Worm (Caenorhabditis elegans): Measurements from ENCODE around the gene EGAP1.1.

The EGAP1.1 gene

ce11 chrIII:5948162-5948933 is 11.3 kb upstream of the EGAP1.1 start, which contains the start of the genes F25B5.6 and F25B5.3:
F25B5.6 (minus strand) TSS chrIII:5948733.
F25B5.3 (plus strand) TSS chrIII:5948883.
- TF ChIP-seq unc-42 (tag; optimal IDR thresholded peaks at IDR 0.05) (peak; percentile 35), ceh-34 (tag; optimal IDR thresholded peaks at IDR 0.05) (no peak)

ce11 chrIII:5945865-5946264 is 8.8 kb upstream of the EGAP1.1 start, which contains the start of gene F25B5.5:
F25B5.5 (minus strand) TSS chrIII:5946124.
- no peak for TF ChIP-seq ets-4 (tag; optimal IDR thresholded peaks at IDR 0.05)
- no peak for TF ChIP-seq pqm-1 (tag; optimal IDR thresholded peaks at IDR 0.05)
- TF ChIP-seq C38D4.7 (GFP tag; optimal IDR thresholded peaks at IDR 0.05), result no peak
- no peak for TF ChIP-seq pax-1 (tag; optimal IDR thresholded peaks at IDR 0.05)
- no peak for TF ChIP-seq ceh-31 (tag; optimal IDR thresholded peaks at IDR 0.05)
- TF ChIP-seq pat-9 (tag; optimal IDR thresholded peaks at IDR 0.05), result no peak
- no peak for TF ChIP-seq ceh-22 (tag; optimal IDR thresholded peaks at IDR 0.05)
- no peak for TF ChIP-seq ceh-19 (GFP tag; optimal IDR thresholded peaks at IDR 0.05)
- TF ChIP-seq dmd-4 (tag; optimal IDR thresholded peaks at IDR 0.05; ENCODE audit: borderline replicate concordance), result no peak
- TF ChIP-seq gmeb-2 (tag; optimal IDR thresholded peaks at IDR 0.05), result no peak
- TF ChIP-seq sox-4 (tag; optimal IDR thresholded peaks at IDR 0.05), result no peak

- TF ChIP-seq ama-1 (optimal IDR thresholded peaks at IDR 0.05) (peak; percentile 86), ahr-1 (tag; optimal IDR thresholded peaks at IDR 0.05) (no peak)
Observed at ce11 chrIII:5943368-5944180, 6.6 kb upstream of the EGAP1.1 start.

DNA sequence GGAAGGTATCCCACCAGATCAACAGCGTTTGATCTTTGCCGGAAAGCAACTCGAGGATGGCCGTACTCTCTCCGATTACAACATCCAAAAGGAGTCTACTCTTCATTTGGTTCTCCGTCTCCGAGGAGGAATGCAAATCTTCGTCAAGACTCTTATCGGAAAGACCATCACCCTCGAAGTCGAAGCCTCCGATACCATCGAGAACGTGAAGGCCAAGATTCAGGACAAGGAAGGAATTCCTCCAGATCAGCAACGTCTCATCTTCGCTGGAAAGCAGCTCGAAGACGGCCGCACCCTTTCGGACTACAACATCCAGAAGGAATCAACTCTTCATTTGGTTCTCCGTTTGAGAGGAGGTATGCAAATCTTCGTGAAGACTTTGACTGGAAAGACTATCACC is 5.1 kb upstream of the EGAP1.1 start:
- TF ChIP-seq rnt-1 (tag; optimal IDR thresholded peaks at IDR 0.05) (no peak), npax-4 (tag; optimal IDR thresholded peaks at IDR 0.05) (no peak), ceh-22 (tag; optimal IDR thresholded peaks at IDR 0.05) (no peak), lim-6 (tag; optimal IDR thresholded peaks at IDR 0.05) (no peak), ztf-16 (tag; optimal IDR thresholded peaks at IDR 0.05) (no peak), sox-4 (tag; optimal IDR thresholded peaks at IDR 0.05) (no peak), pha-4 (tag; optimal IDR thresholded peaks at IDR 0.05) (no peak), sdc-2 (tag; optimal IDR thresholded peaks at IDR 0.05) (no peak), Y22D7AL.16 (tag; optimal IDR thresholded peaks at IDR 0.05) (no peak), hlh-6 (tag; optimal IDR thresholded peaks at IDR 0.05) (no peak), fkh-10 (GFP tag; optimal IDR thresholded peaks at IDR 0.05) (no peak)

DNA sequence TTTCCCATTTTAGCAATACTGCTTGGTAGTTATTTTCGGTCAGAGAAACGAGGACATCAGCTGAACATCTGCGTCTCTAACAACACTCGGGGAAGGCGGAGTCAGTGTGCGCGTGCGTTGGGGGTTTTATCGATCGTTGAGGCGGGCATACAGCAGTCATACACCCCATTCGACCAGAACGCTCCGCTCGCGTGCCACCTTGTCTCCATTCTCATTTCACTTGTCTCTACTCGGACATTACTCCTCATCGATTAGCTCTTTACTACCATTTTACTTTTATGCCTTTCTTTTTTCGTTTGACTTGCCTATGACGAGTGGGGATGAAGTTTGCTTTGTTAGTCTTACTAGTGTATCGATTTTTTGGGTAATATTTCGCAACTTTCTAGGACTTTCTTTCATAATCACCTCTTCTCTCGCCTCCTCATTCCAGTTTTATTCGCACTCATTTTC is 3.5 kb upstream of the EGAP1.1 start:
- TF ChIP-seq lin-11 (tag; optimal IDR thresholded peaks at IDR 0.05) (no peak), nfya-1 (tag; optimal IDR thresholded peaks at IDR 0.05) (peak; percentile 61), F13H6.1 (tag; optimal IDR thresholded peaks at IDR 0.05) (no peak), Y22D7AL.16 (tag; optimal IDR thresholded peaks at IDR 0.05) (no peak), gmeb-2 (tag; optimal IDR thresholded peaks at IDR 0.05) (no peak), C38D4.7 (GFP tag; optimal IDR thresholded peaks at IDR 0.05) (no peak), ceh-19 (GFP tag; optimal IDR thresholded peaks at IDR 0.05) (no peak), ceh-14 (tag; optimal IDR thresholded peaks at IDR 0.05) (peak; percentile 5), elt-2 (tag; optimal IDR thresholded peaks at IDR 0.05) (peak; percentile 18), pha-4 (tag; optimal IDR thresholded peaks at IDR 0.05) (no peak), hlh-15 (tag; optimal IDR thresholded peaks at IDR 0.05) (no peak), nhr-232 (tag; optimal IDR thresholded peaks at IDR 0.05) (peak; percentile 5), ceh-31 (tag; optimal IDR thresholded peaks at IDR 0.05) (peak; percentile 38), hlh-30 (tag; optimal IDR thresholded peaks at IDR 0.05; ENCODE audit: insufficient read depth) (peak; percentile 94), unc-55 (GFP tag; optimal IDR thresholded peaks at IDR 0.05) (peak; percentile 35), C08G9.2 (tag; optimal IDR thresholded peaks at IDR 0.05) (peak; percentile 44), unc-42 (tag; optimal IDR thresholded peaks at IDR 0.05) (no peak), ama-1 (optimal IDR thresholded peaks at IDR 0.05) (peak; percentile 84), ceh-48 (tag; optimal IDR thresholded peaks at IDR 0.05) (peak; percentile 95), pqm-1 (tag; optimal IDR thresholded peaks at IDR 0.05) (no peak)

Measured in whole organism, late embryonic.